Worm (Caenorhabditis elegans) whole organism, L1 larva: ENCODE data around the gene srab-12.

Experiments used
- C04F5.9 ChIP-seq: sonication (generic microtip); optimal IDR thresholded peaks from 2 replicates; lab custom pipeline; 2016; ENCODE audit warnings: missing genetic modification characterization, missing compliant biosample characterization
- C16A3.4 ChIP-seq: fragments of 150-350 bp; optimal IDR thresholded peaks from 2 replicates; lab custom pipeline; 2014; ENCODE audit warnings: missing biosample characterization, missing genetic modification characterization
- F16B12.6 ChIP-seq: fragments of 150-350 bp; optimal IDR thresholded peaks from 2 replicates; lab custom pipeline; 2014; ENCODE audit warnings: missing biosample characterization, missing genetic modification characterization
- aha-1 ChIP-seq: fragments of 150-350 bp; optimal IDR thresholded peaks from 2 replicates; lab custom pipeline; 2014; ENCODE audit warnings: missing biosample characterization, missing genetic modification characterization
- alr-1 ChIP-seq: fragments of 200-800 bp; sonication (Bioruptor generic); optimal IDR thresholded peaks from 2 replicates; lab custom pipeline; 2018; ENCODE audit warnings: borderline replicate concordance, mild to moderate bottlenecking, missing genetic modification characterization, missing compliant biosample characterization
- aly-2 ChIP-seq: fragments of 150-350 bp; optimal IDR thresholded peaks from 2 replicates; lab custom pipeline; 2014; ENCODE audit warnings: missing biosample characterization, missing genetic modification characterization
- ama-1 ChIP-seq: fragments of 150-350 bp; optimal IDR thresholded peaks from 2 replicates; lab custom pipeline; 2014
- blmp-1 ChIP-seq: fragments of 150-350 bp; optimal IDR thresholded peaks from 2 replicates; lab custom pipeline; 2014; ENCODE audit warnings: missing biosample characterization, missing genetic modification characterization
- ceh-88 ChIP-seq: fragments of 200-800 bp; sonication (Bioruptor generic); IDR thresholded peaks from 2 replicates; pipeline ENCODE4 v1.3.6; 2022; ENCODE audit warnings: missing genetic modification characterization, missing compliant biosample characterization
- ceh-90 ChIP-seq: sonication (generic microtip); optimal IDR thresholded peaks from 2 replicates; lab custom pipeline; 2016; ENCODE audit warnings: missing genetic modification characterization, missing compliant biosample characterization
- dsc-1 ChIP-seq: sonication (generic microtip); optimal IDR thresholded peaks from 2 replicates; lab custom pipeline; 2016; ENCODE audit warnings: mild to moderate bottlenecking, missing genetic modification characterization, missing compliant biosample characterization
- efl-3 ChIP-seq: fragments of 200-800 bp; sonication (Bioruptor generic); optimal IDR thresholded peaks from 2 replicates; lab custom pipeline; 2018; ENCODE audit warnings: mild to moderate bottlenecking, missing genetic modification characterization, missing compliant biosample characterization
- elt-2 ChIP-seq: sonication (generic microtip); optimal IDR thresholded peaks from 2 replicates; lab custom pipeline; 2016; ENCODE audit warnings: missing genetic modification characterization, mild to moderate bottlenecking, inconsistent platforms, missing compliant biosample characterization, missing genetic modification reagents
- elt-3 ChIP-seq, 6 experiments: fragments of 150-350 bp in 1 of 6; sonication (generic microtip); optimal IDR thresholded peaks; 2 replicates each; lab custom pipeline; 2017 to 2018; ENCODE audit warnings: missing biosample characterization in 6 of 6, missing genetic modification characterization in 6 of 6, inconsistent platforms in 1 of 6
- fos-1 ChIP-seq: fragments of 150-350 bp; optimal IDR thresholded peaks from 2 replicates; lab custom pipeline; 2014; ENCODE audit warnings: missing biosample characterization, missing genetic modification characterization
- hlh-17 ChIP-seq: fragments of 200-800 bp; sonication (Bioruptor generic); optimal IDR thresholded peaks from 2 replicates; lab custom pipeline; 2018; ENCODE audit warnings: missing genetic modification characterization, mild to moderate bottlenecking, missing compliant biosample characterization, moderate library complexity, borderline replicate concordance
- irx-1 ChIP-seq: sonication (generic microtip); optimal IDR thresholded peaks from 2 replicates; lab custom pipeline; 2016; ENCODE audit warnings: missing genetic modification characterization, missing compliant biosample characterization
- isw-1 ChIP-seq: fragments of 200-800 bp; sonication (Bioruptor generic); IDR thresholded peaks from 2 replicates; pipeline ENCODE4 v1.3.6; 2022; ENCODE audit warnings: missing genetic modification characterization, missing compliant biosample characterization
- lin-14 ChIP-seq: fragments of 200-800 bp; sonication (Bioruptor generic); optimal IDR thresholded peaks from 2 replicates; lab custom pipeline; 2018; ENCODE audit warnings: mild to moderate bottlenecking, missing genetic modification characterization, moderate library complexity, missing compliant biosample characterization
- lin-35 ChIP-seq, 2 experiments: fragments of 150-350 bp; optimal IDR thresholded peaks; 2 replicates each; lab custom pipeline; 2014; ENCODE audit warnings: missing biosample characterization in 2 of 2, missing genetic modification characterization in 2 of 2, missing genetic modification reagents in 2 of 2
- mef-2 ChIP-seq: fragments of 150-350 bp; optimal IDR thresholded peaks from 2 replicates; lab custom pipeline; 2014; ENCODE audit warnings: missing biosample characterization, missing genetic modification characterization
- mep-1 ChIP-seq: fragments of 150-350 bp; optimal IDR thresholded peaks from 2 replicates; lab custom pipeline; 2014; ENCODE audit warnings: missing biosample characterization, missing genetic modification characterization
- nhr-11 ChIP-seq: fragments of 150-350 bp; optimal IDR thresholded peaks from 2 replicates; lab custom pipeline; 2014; ENCODE audit warnings: missing biosample characterization, missing genetic modification characterization
- nhr-19 ChIP-seq: fragments of 200-800 bp; sonication (Bioruptor generic); conservative IDR thresholded peaks from 2 replicates; pipeline ENCODE4 v1.3.6; 2022; ENCODE audit warnings: missing genetic modification characterization, missing compliant biosample characterization
- nhr-237 ChIP-seq: fragments of 150-350 bp; optimal IDR thresholded peaks from 2 replicates; lab custom pipeline; 2014; ENCODE audit warnings: missing biosample characterization, missing genetic modification characterization
- nhr-28 ChIP-seq: fragments of 150-350 bp; optimal IDR thresholded peaks from 2 replicates; lab custom pipeline; 2014; ENCODE audit warnings: missing biosample characterization, missing genetic modification characterization
- nhr-47 ChIP-seq: sonication (generic microtip); optimal IDR thresholded peaks from 2 replicates; lab custom pipeline; 2016; ENCODE audit warnings: mild to moderate bottlenecking, missing genetic modification characterization, moderate library complexity, missing compliant biosample characterization
- nhr-76 ChIP-seq: sonication (generic microtip); optimal IDR thresholded peaks from 2 replicates; lab custom pipeline; 2017; ENCODE audit warnings: missing biosample characterization, missing genetic modification characterization
- nhr-77 ChIP-seq: fragments of 150-350 bp; optimal IDR thresholded peaks from 2 replicates; lab custom pipeline; 2014; ENCODE audit warnings: missing biosample characterization, missing genetic modification characterization
- rnt-1 ChIP-seq: sonication (generic microtip); optimal IDR thresholded peaks from 2 replicates; lab custom pipeline; 2016; ENCODE audit warnings: mild to moderate bottlenecking, missing genetic modification characterization, moderate library complexity, missing compliant biosample characterization
- skn-1 ChIP-seq: fragments of 150-350 bp; optimal IDR thresholded peaks from 2 replicates; lab custom pipeline; 2014; ENCODE audit warnings: missing biosample characterization, missing genetic modification characterization
- snpc-4 ChIP-seq: fragments of 150-350 bp; optimal IDR thresholded peaks from 2 replicates; lab custom pipeline; 2014; ENCODE audit warnings: missing biosample characterization, missing genetic modification characterization
- snu-23 ChIP-seq: sonication (generic microtip); optimal IDR thresholded peaks from 2 replicates; lab custom pipeline; 2016; ENCODE audit warnings: missing genetic modification characterization, missing compliant biosample characterization
- sox-4 ChIP-seq: sonication (generic microtip); optimal IDR thresholded peaks from 2 replicates; lab custom pipeline; 2016; ENCODE audit warnings: missing genetic modification characterization, missing compliant biosample characterization
- sptf-1 ChIP-seq: fragments of 150-350 bp; optimal IDR thresholded peaks from 2 replicates; lab custom pipeline; 2014; ENCODE audit warnings: missing biosample characterization, missing genetic modification characterization
- sup-37 ChIP-seq: fragments of 200-800 bp; sonication (Bioruptor generic); optimal IDR thresholded peaks from 2 replicates; lab custom pipeline; 2018; ENCODE audit warnings: mild to moderate bottlenecking, missing genetic modification characterization, missing compliant biosample characterization
- swsn-7 ChIP-seq: sonication (generic microtip); optimal IDR thresholded peaks from 2 replicates; lab custom pipeline; 2016; ENCODE audit warnings: missing genetic modification characterization, missing compliant biosample characterization
- tlp-1 ChIP-seq: fragments of 150-350 bp; optimal IDR thresholded peaks from 2 replicates; lab custom pipeline; 2014; ENCODE audit warnings: missing biosample characterization, missing genetic modification characterization
- unc-30 ChIP-seq: sonication (generic microtip); optimal IDR thresholded peaks from 2 replicates; lab custom pipeline; 2017; ENCODE audit warnings: missing biosample characterization, missing genetic modification characterization
- unc-62 ChIP-seq: fragments of 150-350 bp; optimal IDR thresholded peaks from 2 replicates; lab custom pipeline; 2014; ENCODE audit warnings: missing biosample characterization, missing genetic modification reagents, missing genetic modification characterization
- unc-98 ChIP-seq: fragments of 200-800 bp; sonication (Bioruptor generic); IDR thresholded peaks from 2 replicates; pipeline ENCODE4 v1.3.6; 2022; ENCODE audit warnings: missing genetic modification characterization, missing compliant biosample characterization
- zag-1 ChIP-seq: fragments of 150-350 bp; optimal IDR thresholded peaks from 2 replicates; lab custom pipeline; 2014; ENCODE audit warnings: missing biosample characterization, missing genetic modification characterization
- zip-4 ChIP-seq: fragments of 200-800 bp; sonication (Bioruptor generic); optimal IDR thresholded peaks from 2 replicates; lab custom pipeline; 2018; ENCODE audit warnings: mild to moderate bottlenecking, missing genetic modification characterization, moderate library complexity, missing compliant biosample characterization
- ztf-11 ChIP-seq, 2 experiments: sonication (generic microtip); optimal IDR thresholded peaks; 2 replicates each; lab custom pipeline; 2016 to 2017; ENCODE audit warnings: missing genetic modification characterization in 2 of 2, missing biosample characterization in 1 of 2, missing compliant biosample characterization in 1 of 2
- ztf-4 ChIP-seq: fragments of 150-350 bp; optimal IDR thresholded peaks from 2 replicates; lab custom pipeline; 2014; ENCODE audit warnings: missing biosample characterization, missing genetic modification characterization

Gene srab-12

DNA sequence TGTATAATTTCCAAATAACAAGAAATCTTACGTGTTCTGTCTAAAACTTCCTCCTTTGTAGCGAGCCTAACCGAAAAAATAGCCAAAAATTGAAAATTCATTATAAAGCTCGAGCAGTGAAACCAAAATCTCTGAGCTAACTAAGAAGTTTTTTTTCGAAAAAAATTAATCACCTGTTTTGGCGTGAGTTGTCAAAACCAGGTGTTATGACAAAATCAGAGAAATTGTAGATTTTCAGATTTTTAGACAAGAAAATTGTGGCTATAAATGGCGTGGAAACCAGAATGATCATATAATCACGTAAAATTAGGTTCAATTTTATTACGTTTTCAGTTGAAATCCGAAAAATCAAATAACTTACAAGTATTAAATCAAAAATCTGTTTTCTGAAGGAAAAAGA lies 10.3 kb downstream of the srab-12 start, which contains the start of gene sre-21:
TSS of gene sre-21 (minus strand) at position 101 of the 400 bp plus-strand sequence.
- TF ChIP-seq mef-2 (tag; lab: Kevin White, UChicago) (no peak), hlh-17 (GFP tag; lab: Kevin White, UChicago) (no peak), efl-3 (GFP tag; lab: Kevin White, UChicago) (no peak), ceh-90 (no peak), unc-30 (tag; lab: Kevin White, UChicago) (no peak), nhr-47 (tag; lab: Kevin White, UChicago) (no peak), swsn-7 (tag; lab: Kevin White, UChicago) (no peak)
- TF ChIP-seq, all 84 proteins: peak for 0

DNA sequence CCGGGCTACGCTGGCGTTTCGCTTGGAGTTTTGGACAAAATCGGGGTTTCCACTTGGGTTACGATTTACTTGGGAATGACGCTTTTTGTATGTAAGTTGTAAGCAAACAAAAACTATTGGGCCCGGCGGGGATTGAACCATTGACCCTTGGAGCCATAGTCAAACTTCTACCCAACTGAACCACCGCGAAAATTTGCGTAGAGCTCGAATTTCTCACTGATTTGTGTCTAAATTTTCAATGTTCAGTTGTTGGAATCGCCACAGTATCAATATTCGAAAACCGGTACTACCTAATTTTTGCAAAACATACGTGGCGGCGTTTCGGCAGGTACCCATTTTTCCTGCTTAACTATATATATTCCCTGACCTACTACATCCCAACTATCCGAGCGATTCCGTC lies 15.7 kb downstream of the srab-12 start:
- TF ChIP-seq nhr-19 (GFP tag; lab: Robert Waterston, UW) (no peak), sup-37 (GFP tag; lab: Kevin White, UChicago) (no peak), irx-1 (no peak), nhr-11 (no peak), lin-35 (GFP tag; optimal IDR thresholded peaks at IDR 0.05; lab: Kevin White, UChicago) (no peak), blmp-1 (tag; lab: Kevin White, UChicago) (no peak), mep-1 (tag; lab: Kevin White, UChicago) (no peak), ama-1 (lab: Kevin White, UChicago) (no peak), F16B12.6 (tag; lab: Kevin White, UChicago) (no peak), snu-23 (GFP tag; lab: Kevin White, UChicago) (no peak), dsc-1 (tag; lab: Kevin White, UChicago) (no peak), unc-98 (no peak), unc-62 (no peak), aly-2 (tag; lab: Kevin White, UChicago) (no peak), hlh-17 (GFP tag; lab: Kevin White, UChicago) (no peak), zag-1 (no peak)

DNA sequence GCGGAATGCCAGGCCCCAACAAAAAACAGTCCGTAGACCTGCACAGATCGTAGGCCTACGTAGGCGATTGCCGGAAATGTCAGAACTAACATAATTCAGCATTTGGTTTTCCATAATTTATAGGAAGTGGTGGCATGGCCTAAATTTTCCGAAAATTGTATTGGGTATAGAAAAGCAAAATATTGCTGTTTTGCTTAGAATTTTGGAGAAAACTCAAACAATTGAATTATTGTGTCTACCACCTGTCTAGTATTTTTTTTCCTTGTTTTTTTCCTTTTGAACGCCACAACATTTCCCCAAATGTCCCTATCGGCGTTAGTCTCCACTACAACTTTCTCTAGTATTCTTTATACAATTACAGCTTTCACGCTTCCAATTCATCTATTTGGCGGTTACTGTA lies 16.2 kb downstream of the srab-12 start, which contains the start of gene srh-284:
TSS of gene srh-284 (plus strand) at position 301 of the 400 bp plus-strand sequence.
- TF ChIP-seq ceh-88 (GFP tag; lab: Robert Waterston, UW) (no peak), sptf-1 (no peak), C16A3.4 (tag; lab: Kevin White, UChicago) (no peak), ztf-4 (no peak), nhr-76 (tag; lab: Kevin White, UChicago) (no peak), lin-14 (no peak)

DNA sequence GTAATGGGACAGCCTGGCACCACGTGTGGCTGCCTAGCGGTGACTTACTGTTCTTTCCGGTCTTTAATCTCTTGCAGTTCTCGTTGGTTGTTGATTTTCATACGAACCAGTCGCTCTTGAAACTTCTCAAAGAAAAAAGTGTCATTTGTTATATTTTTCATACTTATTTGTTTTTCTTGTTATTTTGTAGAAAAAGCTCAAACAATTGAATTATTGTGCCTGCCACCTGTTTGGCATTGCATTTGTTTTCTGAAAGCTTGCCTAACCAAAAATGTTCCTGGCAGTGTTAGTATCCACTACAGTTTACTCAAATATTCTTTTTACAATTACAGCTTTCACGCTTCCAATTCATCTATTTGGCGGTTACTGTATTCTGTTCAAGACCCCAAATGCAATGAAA lies 18.4 kb downstream of the srab-12 start, which contains the start of the genes C47A10.16 and srh-283:
TSS of gene C47A10.16 (minus strand) at position 101 of the 400 bp plus-strand sequence.
TSS of gene srh-283 (plus strand) at position 272 of the 400 bp plus-strand sequence.
- TF ChIP-seq zag-1 = no peak
- TF ChIP-seq elt-3 (tag; optimal IDR thresholded peaks at IDR 0.05; lab: Kevin White, UChicago) = no peak
- no peak for TF ChIP-seq skn-1 (tag; lab: Kevin White, UChicago)
- TF ChIP-seq tlp-1 (tag; lab: Kevin White, UChicago) = no peak
- no peak for TF ChIP-seq efl-3 (GFP tag; lab: Kevin White, UChicago)
- TF ChIP-seq elt-2 (tag; lab: Kevin White, UChicago) = no peak
- TF ChIP-seq fos-1 = no peak
- no peak for TF ChIP-seq isw-1
- no peak for TF ChIP-seq aha-1 (tag; lab: Kevin White, UChicago)
- no peak for TF ChIP-seq nhr-11

DNA sequence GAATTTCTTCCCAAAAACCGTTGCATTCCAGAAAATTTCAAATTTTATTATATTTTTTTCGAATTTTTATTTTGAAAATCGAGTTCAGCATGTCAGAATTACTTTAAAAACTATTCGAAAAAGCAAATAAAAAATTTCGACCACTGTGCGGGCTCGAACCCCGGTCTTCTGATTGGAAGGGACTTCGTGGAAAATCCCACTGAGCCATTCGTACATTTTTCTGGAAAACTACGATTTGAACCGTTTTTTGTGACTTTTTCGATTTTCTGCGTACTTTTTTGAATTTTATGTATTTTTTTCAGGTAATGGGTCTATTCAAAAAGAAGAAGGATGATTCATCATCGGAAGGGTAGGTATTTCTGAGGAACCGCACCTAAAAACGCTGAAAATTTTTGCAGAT lies 27.9 kb downstream of the srab-12 start, which contains the start of gene pgp-9:
TSS of gene pgp-9 (plus strand) at position 301 of the 400 bp plus-strand sequence.
- TF ChIP-seq sox-4 (no peak), ceh-90 (no peak), nhr-237 (tag; lab: Kevin White, UChicago) (no peak), snpc-4 (tag; lab: Kevin White, UChicago) (no peak), C04F5.9 (tag; lab: Kevin White, UChicago) (no peak), nhr-76 (tag; lab: Kevin White, UChicago) (no peak), swsn-7 (tag; lab: Kevin White, UChicago) (no peak), rnt-1 (tag; lab: Kevin White, UChicago) (no peak), nhr-28 (tag; lab: Kevin White, UChicago) (no peak), nhr-77 (no peak), alr-1 (tag; lab: Kevin White, UChicago) (no peak), ztf-11 (tag; optimal IDR thresholded peaks at IDR 0.05; lab: Kevin White, UChicago) (no peak), aha-1 (tag; lab: Kevin White, UChicago) (no peak), ztf-4 (no peak), zip-4 (no peak)
